Worm (Caenorhabditis elegans) whole organism, late embryonic: Measurements from ENCODE around the gene ipla-6.
A peak's percentile ranks its signal among the peaks of the same experiment; 100 is the strongest.

Experiments
- K02D7.2 ChIP-seq: sonication (generic microtip); optimal IDR thresholded peaks from 2 replicates; lab custom pipeline; 2017; ENCODE audit warnings: mild to moderate bottlenecking, missing genetic modification characterization, missing compliant biosample characterization
- ahr-1 ChIP-seq: sonication (generic microtip); optimal IDR thresholded peaks from 2 replicates; lab custom pipeline; 2016; ENCODE audit warnings: missing genetic modification characterization, missing compliant biosample characterization
- ceh-18 ChIP-seq: sonication (generic microtip); optimal IDR thresholded peaks from 2 replicates; lab custom pipeline; 2016; ENCODE audit warnings: missing genetic modification characterization, missing compliant biosample characterization
- ceh-19 ChIP-seq: fragments of 200-800 bp; sonication (Bioruptor generic); optimal IDR thresholded peaks from 2 replicates; lab custom pipeline; 2018; ENCODE audit warnings: mild to moderate bottlenecking, missing genetic modification characterization, missing compliant biosample characterization
- ceh-2 ChIP-seq: sonication (generic microtip); optimal IDR thresholded peaks from 2 replicates; lab custom pipeline; 2016; ENCODE audit warnings: missing genotype, missing genetic modification characterization, missing compliant biosample characterization
- ceh-22 ChIP-seq: sonication (generic microtip); optimal IDR thresholded peaks from 2 replicates; lab custom pipeline; 2017; ENCODE audit warnings: missing biosample characterization, missing genetic modification characterization
- ceh-30 ChIP-seq: fragments of 150-350 bp; optimal IDR thresholded peaks from 2 replicates; lab custom pipeline; 2014; ENCODE audit warnings: missing biosample characterization, missing genetic modification characterization
- ceh-34 ChIP-seq: sonication (generic microtip); optimal IDR thresholded peaks from 2 replicates; lab custom pipeline; 2016; ENCODE audit warnings: mild to moderate bottlenecking, missing genetic modification characterization, missing compliant biosample characterization
- ceh-9 ChIP-seq: sonication (generic microtip); optimal IDR thresholded peaks from 2 replicates; lab custom pipeline; 2016; ENCODE audit warnings: mild to moderate bottlenecking, missing genetic modification characterization, inconsistent platforms, missing compliant biosample characterization
- che-1 ChIP-seq: sonication (generic microtip); optimal IDR thresholded peaks from 2 replicates; lab custom pipeline; 2016; ENCODE audit warnings: mild to moderate bottlenecking, missing genetic modification characterization, missing compliant biosample characterization
- dve-1 ChIP-seq: sonication (generic microtip); optimal IDR thresholded peaks from 2 replicates; lab custom pipeline; 2017; ENCODE audit warnings: antibody characterized with exemption, mild to moderate bottlenecking, missing genetic modification characterization, missing compliant biosample characterization
- fkh-10 ChIP-seq: fragments of 150-350 bp; optimal IDR thresholded peaks from 2 replicates; lab custom pipeline; 2014; ENCODE audit warnings: missing biosample characterization, missing genetic modification reagents, missing genetic modification characterization
- gmeb-2 ChIP-seq: sonication (generic microtip); optimal IDR thresholded peaks from 2 replicates; lab custom pipeline; 2016; ENCODE audit warnings: missing genetic modification characterization, inconsistent platforms, missing compliant biosample characterization
- hlh-15 ChIP-seq: sonication (generic microtip); optimal IDR thresholded peaks from 2 replicates; lab custom pipeline; 2016; ENCODE audit warnings: missing genetic modification characterization, missing compliant biosample characterization
- hlh-30 ChIP-seq: sonication (generic microtip); optimal IDR thresholded peaks from 2 replicates; lab custom pipeline; 2017; ENCODE audit warnings: antibody characterized with exemption, missing genetic modification characterization, missing compliant biosample characterization; ENCODE audit not compliant: insufficient read depth
- lim-6 ChIP-seq: sonication (generic microtip); optimal IDR thresholded peaks from 2 replicates; lab custom pipeline; 2016; ENCODE audit warnings: missing genetic modification characterization, missing compliant biosample characterization
- lin-11 ChIP-seq: fragments of 200-800 bp; sonication (Bioruptor generic); optimal IDR thresholded peaks from 2 replicates; lab custom pipeline; 2018; ENCODE audit warnings: mild to moderate bottlenecking, missing genetic modification characterization, missing compliant biosample characterization
- nfya-1 ChIP-seq: sonication (generic microtip); optimal IDR thresholded peaks from 2 replicates; lab custom pipeline; 2017; ENCODE audit warnings: missing genetic modification characterization, mild to moderate bottlenecking, missing compliant biosample characterization, antibody characterized with exemption, moderate library complexity
- nhr-11 ChIP-seq: fragments of 150-350 bp; optimal IDR thresholded peaks from 2 replicates; lab custom pipeline; 2014; ENCODE audit warnings: missing biosample characterization, missing genetic modification characterization
- nhr-232 ChIP-seq: sonication (generic microtip); optimal IDR thresholded peaks from 2 replicates; lab custom pipeline; 2016; ENCODE audit warnings: missing genetic modification characterization, missing compliant biosample characterization
- npax-4 ChIP-seq: sonication (generic microtip); optimal IDR thresholded peaks from 2 replicates; lab custom pipeline; 2016; ENCODE audit warnings: missing genetic modification characterization, missing compliant biosample characterization
- pat-9 ChIP-seq: fragments of 200-800 bp; sonication (Bioruptor generic); optimal IDR thresholded peaks from 2 replicates; lab custom pipeline; 2018; ENCODE audit warnings: mild to moderate bottlenecking, missing genetic modification characterization, moderate library complexity, missing compliant biosample characterization
- pha-2 ChIP-seq: sonication (generic microtip); optimal IDR thresholded peaks from 2 replicates; lab custom pipeline; 2017; ENCODE audit warnings: mild to moderate bottlenecking, missing genetic modification characterization, missing compliant biosample characterization
- pros-1 ChIP-seq: fragments of 150-350 bp; optimal IDR thresholded peaks from 2 replicates; lab custom pipeline; 2014; ENCODE audit warnings: missing biosample characterization, missing genetic modification reagents, missing genetic modification characterization
- sdc-2 ChIP-seq: sonication (generic microtip); optimal IDR thresholded peaks from 2 replicates; lab custom pipeline; 2016; ENCODE audit warnings: missing genotype, missing genetic modification characterization, missing compliant biosample characterization
- unc-3 ChIP-seq, 2 experiments: fragments of 200-800 bp in 1 of 2; sonication (Bioruptor generic) in 1 of 2; sonication (generic microtip) in 1 of 2; conservative IDR thresholded peaks in 1 of 2; optimal IDR thresholded peaks in 1 of 2; 2 replicates each; pipeline versions ENCODE4 v1.3.6 to Lab custom; 2016 to 2022; ENCODE audit warnings: missing compliant biosample characterization in 2 of 2, missing genetic modification characterization in 2 of 2, missing genetic modification reagents in 1 of 2
- unc-42 ChIP-seq: sonication (generic microtip); optimal IDR thresholded peaks from 2 replicates; lab custom pipeline; 2016; ENCODE audit warnings: missing genotype, missing genetic modification characterization, missing compliant biosample characterization
- zip-5 ChIP-seq: sonication (generic microtip); optimal IDR thresholded peaks from 2 replicates; lab custom pipeline; 2016; ENCODE audit warnings: missing genetic modification characterization, missing compliant biosample characterization
- ztf-16 ChIP-seq: sonication (generic microtip); optimal IDR thresholded peaks from 2 replicates; lab custom pipeline; 2017; ENCODE audit warnings: missing genetic modification characterization, missing compliant biosample characterization

ipla-6 gene

ce11 chrIV:6378398-6378797, 40.9 kb downstream of the ipla-6 start:
- no peak for TF ChIP-seq hlh-30 (tag; lab: Kevin White, UChicago)
- no peak for TF ChIP-seq unc-42
- no peak for TF ChIP-seq nhr-232 (tag; lab: Kevin White, UChicago)
- TF ChIP-seq pros-1 (tag; lab: Kevin White, UChicago) = no peak
- no peak for TF ChIP-seq dve-1 (tag; lab: Kevin White, UChicago)
- no peak for TF ChIP-seq ceh-30 (tag; lab: Kevin White, UChicago)
- no peak for TF ChIP-seq ceh-9 (tag; lab: Kevin White, UChicago)
- TF ChIP-seq npax-4 (tag; lab: Kevin White, UChicago) = no peak
- no peak for TF ChIP-seq fkh-10 (GFP tag; lab: Kevin White, UChicago)
- TF ChIP-seq ztf-16 = no peak
- TF ChIP-seq lin-11 = no peak
- TF ChIP-seq pha-2 (tag; lab: Kevin White, UChicago) = no peak
- no peak for TF ChIP-seq che-1 (tag; lab: Kevin White, UChicago)
- no peak for TF ChIP-seq zip-5
- no peak for TF ChIP-seq K02D7.2 (tag; lab: Kevin White, UChicago)
- no peak for TF ChIP-seq nhr-11
- TF ChIP-seq nfya-1 (tag; lab: Kevin White, UChicago) = no peak
- no peak for TF ChIP-seq sdc-2 (tag; lab: Kevin White, UChicago)
- no peak for TF ChIP-seq lim-6 (tag; lab: Kevin White, UChicago)

- TF ChIP-seq ceh-22 (no peak), ceh-2 (tag; lab: Kevin White, UChicago) (no peak), hlh-15 (tag; lab: Kevin White, UChicago) (no peak), unc-3 (GFP tag; conservative IDR thresholded peaks at IDR 0.05; lab: Robert Waterston, UW) (no peak), unc-3 (tag; optimal IDR thresholded peaks at IDR 0.05; lab: Kevin White, UChicago) (no peak), pat-9 (tag; lab: Kevin White, UChicago) (no peak), ahr-1 (tag; lab: Kevin White, UChicago) (no peak)
These were observed 46.5 kb downstream of the ipla-6 start, which contains the start of gene shl-1 for ce11 chrIV:6383970-6384369. TSS of gene shl-1 (minus strand) at chrIV:6384070.

- peak; percentile 47 for TF ChIP-seq ceh-19 (GFP tag; lab: Kevin White, UChicago)
- TF ChIP-seq ceh-34 (tag; lab: Kevin White, UChicago) = peak; percentile 11
- peak; percentile 77 for TF ChIP-seq unc-42
- TF ChIP-seq nhr-11 = no peak
- TF ChIP-seq gmeb-2 (tag; lab: Kevin White, UChicago) = no peak
- TF ChIP-seq fkh-10 (GFP tag; lab: Kevin White, UChicago) = no peak
- TF ChIP-seq pat-9 (tag; lab: Kevin White, UChicago) = no peak
These were observed 47.6 kb downstream of the ipla-6 start for ce11 chrIV:6385010-6385409.

- TF ChIP-seq gmeb-2 (tag; lab: Kevin White, UChicago) (no peak), ceh-34 (tag; lab: Kevin White, UChicago) (no peak), ceh-19 (GFP tag; lab: Kevin White, UChicago) (no peak), dve-1 (tag; lab: Kevin White, UChicago) (no peak), ceh-18 (no peak)
These were observed 51.1 kb downstream of the ipla-6 start for ce11 chrIV:6388550-6388949.
